Fruit fly (Drosophila melanogaster): ENCODE data around the gene CG10958.

Gene CG10958

DNA sequence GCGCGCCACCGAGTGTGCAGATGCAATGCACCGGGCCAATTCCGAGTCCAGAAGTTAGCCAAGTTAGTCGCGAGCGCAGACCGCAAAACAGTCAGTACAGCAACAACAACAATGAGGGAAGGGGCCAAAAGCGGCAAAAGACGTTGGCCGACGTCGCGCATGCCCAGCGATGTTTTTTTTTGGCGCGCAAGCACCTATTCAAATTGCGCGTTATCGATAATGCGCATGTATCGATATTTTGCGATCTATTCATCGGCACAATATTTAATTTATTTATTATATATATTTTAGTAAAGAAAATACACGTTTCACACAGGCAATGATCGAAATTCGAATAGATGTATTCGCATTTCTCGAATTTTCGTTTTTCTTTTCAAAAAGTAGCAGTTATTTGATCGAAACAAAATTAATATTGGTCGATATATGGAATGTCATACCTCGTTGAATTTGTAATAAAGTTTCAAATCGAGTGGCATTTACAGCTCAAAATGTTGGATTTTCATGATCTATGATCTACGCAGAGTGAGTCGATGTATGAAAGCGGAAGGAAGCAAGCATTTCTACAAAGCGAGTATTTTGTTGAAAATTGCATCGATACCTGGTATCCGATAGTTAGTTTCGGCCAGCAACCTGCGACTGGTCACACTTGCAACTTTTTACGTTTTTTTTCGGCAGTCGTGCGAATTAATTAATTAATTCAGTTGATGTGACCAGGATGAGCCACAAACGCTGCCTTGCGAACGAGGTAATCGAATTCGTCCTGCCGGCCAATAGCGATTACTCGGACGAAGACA lies 2.7 kb upstream of the CG10958 start, which contains the start of gene CG2116:
Gene CG2116, plus strand, starts transcription at position 609 of the 794 bp plus-strand sequence.
- TF ChIP-seq CG17328 (GFP tag; IDR thresholded peaks at IDR 0.05) (no peak), CG17186 (GFP tag; optimal IDR thresholded peaks at IDR 0.05) (no peak), CG1792 (GFP tag; optimal IDR thresholded peaks at IDR 0.05) (no peak), ttk (GFP tag; IDR thresholded peaks at IDR 0.05) (no peak), CG2712 (tag; optimal IDR thresholded peaks at IDR 0.05) (no peak), CG13624 (GFP tag; optimal IDR thresholded peaks at IDR 0.05) (no peak), nmo (GFP tag; optimal IDR thresholded peaks at IDR 0.05) (peak; percentile 26), trh (GFP tag; optimal IDR thresholded peaks at IDR 0.05) (no peak), gro (GFP tag; optimal IDR thresholded peaks at IDR 0.05) (no peak), CG7556 (GFP tag; optimal IDR thresholded peaks at IDR 0.05) (no peak), Side (GFP tag; optimal IDR thresholded peaks at IDR 0.05) (no peak), toy (GFP tag; IDR thresholded peaks at IDR 0.05) (no peak), CG5245 (GFP tag; optimal IDR thresholded peaks at IDR 0.05) (no peak), crc (GFP tag; optimal IDR thresholded peaks at IDR 0.05) (no peak), fd3F (GFP tag; optimal IDR thresholded peaks at IDR 0.05) (no peak), dan (GFP tag; IDR thresholded peaks at IDR 0.05) (no peak), CG17829 (tag; optimal IDR thresholded peaks at IDR 0.05) (peak; percentile 3), bab2 (GFP tag; optimal IDR thresholded peaks at IDR 0.05) (no peak), CG2678 (tag; optimal IDR thresholded peaks at IDR 0.05) (no peak), Deaf1 (tag; optimal IDR thresholded peaks at IDR 0.05) (no peak), CG18619 (GFP tag; optimal IDR thresholded peaks at IDR 0.05) (no peak), oc (tag; optimal IDR thresholded peaks at IDR 0.05) (no peak), sd (tag; optimal IDR thresholded peaks at IDR 0.05) (no peak), Hey (tag; optimal IDR thresholded peaks at IDR 0.05) (no peak), CG31441 (GFP tag; IDR thresholded peaks at IDR 0.05) (no peak), CG7928 (GFP tag; optimal IDR thresholded peaks at IDR 0.05) (no peak), CG9215 (GFP tag; IDR thresholded peaks at IDR 0.05) (no peak), sob (GFP tag; IDR thresholded peaks at IDR 0.05) (no peak), CG12744 (GFP tag; optimal IDR thresholded peaks at IDR 0.05) (no peak), Max (GFP tag; optimal IDR thresholded peaks at IDR 0.05) (no peak), CG32767 (GFP tag; IDR thresholded peaks at IDR 0.05) (no peak), Dad (GFP tag; optimal IDR thresholded peaks at IDR 0.05) (no peak), disco-r (GFP tag; optimal IDR thresholded peaks at IDR 0.05) (no peak), gt (GFP tag; IDR thresholded peaks at IDR 0.05) (no peak), CG32532 (GFP tag; IDR thresholded peaks at IDR 0.05) (no peak), CG6654 (GFP tag; optimal IDR thresholded peaks at IDR 0.05) (no peak), CG3847 (GFP tag; IDR thresholded peaks at IDR 0.05) (no peak), chn (GFP tag; optimal IDR thresholded peaks at IDR 0.05) (no peak), fd96Cb (tag; optimal IDR thresholded peaks at IDR 0.05) (no peak), hth (optimal IDR thresholded peaks at IDR 0.05) (no peak), Doc3 (GFP tag; IDR thresholded peaks at IDR 0.05; ENCODE audit: partially characterized antibody) (peak; percentile 64), Blimp-1 (GFP tag; optimal IDR thresholded peaks at IDR 0.05) (no peak), CG11723 (GFP tag; optimal IDR thresholded peaks at IDR 0.05) (no peak), CG11695 (GFP tag; IDR thresholded peaks at IDR 0.05) (no peak), CG2120 (GFP tag; optimal IDR thresholded peaks at IDR 0.05) (no peak), bbx (GFP tag; IDR thresholded peaks at IDR 0.05; ENCODE audit: partially characterized antibody) (peak; percentile 63), mirr (GFP tag; optimal IDR thresholded peaks at IDR 0.05) (no peak), CG1024 (GFP tag; IDR thresholded peaks at IDR 0.05) (no peak), CG7745 (tag; optimal IDR thresholded peaks at IDR 0.05) (peak; percentile 90), Lim3 (GFP tag; IDR thresholded peaks at IDR 0.05) (no peak), CG9797 (GFP tag; optimal IDR thresholded peaks at IDR 0.05) (peak; percentile 78)

All from whole organism, embryonic.